Fruit fly (Drosophila melanogaster): ENCODE data around the gene KrT95D.

Gene KrT95D

dm6 chr3R:24051459-24052165, 20.0 kb upstream of the KrT95D start (continued):
- TF ChIP-seq CG6163 (GFP tag; IDR thresholded peaks at IDR 0.05) (peak; percentile 52; the same call in 2 of the 3 replicates), Eip78C (GFP tag) (no peak), Sox14 (GFP tag; optimal IDR thresholded peaks at IDR 0.05) (no peak), svp (GFP tag) (peak; percentile 88), Hr38 (GFP tag; optimal IDR thresholded peaks at IDR 0.05) (no peak), CG1621 (tag; optimal IDR thresholded peaks at IDR 0.05) (no peak), CG3919 (GFP tag; optimal IDR thresholded peaks at IDR 0.05) (no peak), CG8119 (GFP tag; IDR thresholded peaks at IDR 0.05) (0 out of 3 replicates have a peak, but pooled peaks have one; percentile 21), vri (GFP tag; optimal IDR thresholded peaks at IDR 0.05) (peak; percentile 22), CG6808 (GFP tag; optimal IDR thresholded peaks at IDR 0.05) (peak; percentile 65), spab (GFP tag; optimal IDR thresholded peaks at IDR 0.05) (no peak), CG10631 (GFP tag; optimal IDR thresholded peaks at IDR 0.05) (no peak), CG15336 (GFP tag; IDR thresholded peaks at IDR 0.05) (no peak), Ets21C (GFP tag; optimal IDR thresholded peaks at IDR 0.05) (no peak), CG6276 (GFP tag; optimal IDR thresholded peaks at IDR 0.05) (no peak), OdsH (GFP tag; optimal IDR thresholded peaks at IDR 0.05) (no peak), Ets96B (tag; optimal IDR thresholded peaks at IDR 0.05) (no peak), cyc (GFP tag; optimal IDR thresholded peaks at IDR 0.05) (no peak), CG34406 (GFP tag; optimal IDR thresholded peaks at IDR 0.05) (no peak), Hr4 (GFP tag; optimal IDR thresholded peaks at IDR 0.05) (no peak), esn (GFP tag; optimal IDR thresholded peaks at IDR 0.05) (no peak), CG11762 (GFP tag; optimal IDR thresholded peaks at IDR 0.05; ENCODE audit: insufficient read depth) (no peak), dac (GFP tag; optimal IDR thresholded peaks at IDR 0.05) (no peak), ss (GFP tag; optimal IDR thresholded peaks at IDR 0.05) (peak in 1 of 2 experiments; percentile 47)

- TF ChIP-seq CG31627 (GFP tag; optimal IDR thresholded peaks at IDR 0.05) (peak; percentile 15), CG4318 (GFP tag; optimal IDR thresholded peaks at IDR 0.05) (no peak), CG9139 (GFP tag; optimal IDR thresholded peaks at IDR 0.05) (no peak), CG8319 (GFP tag; optimal IDR thresholded peaks at IDR 0.05) (no peak), CG6854 (GFP tag; optimal IDR thresholded peaks at IDR 0.05) (no peak), net (GFP tag; optimal IDR thresholded peaks at IDR 0.05) (no peak), fd59A (GFP tag; optimal IDR thresholded peaks at IDR 0.05) (no peak), salr (GFP tag; optimal IDR thresholded peaks at IDR 0.05) (no peak), Ets21C (GFP tag; optimal IDR thresholded peaks at IDR 0.05) (no peak), CG6163 (GFP tag; IDR thresholded peaks at IDR 0.05) (0 out of 3 replicates have a peak, but pooled peaks have one; percentile 38), Ets96B (tag; optimal IDR thresholded peaks at IDR 0.05) (no peak), svp (GFP tag) (no peak), Smox (GFP tag; optimal IDR thresholded peaks at IDR 0.05) (no peak), Hr38 (GFP tag; optimal IDR thresholded peaks at IDR 0.05) (no peak), Lpt (GFP tag; optimal IDR thresholded peaks at IDR 0.05) (no peak), Eip75B (GFP tag; optimal IDR thresholded peaks at IDR 0.05) (peak; percentile 11), Sox14 (GFP tag; optimal IDR thresholded peaks at IDR 0.05) (peak; percentile 32), acj6 (GFP tag; optimal IDR thresholded peaks at IDR 0.05) (no peak), Sox15 (GFP tag; optimal IDR thresholded peaks at IDR 0.05) (no peak), achi (GFP tag; optimal IDR thresholded peaks at IDR 0.05) (peak; percentile 7), Met (GFP tag; optimal IDR thresholded peaks at IDR 0.05) (no peak), CG7368 (GFP tag; optimal IDR thresholded peaks at IDR 0.05) (no peak), CG11762 (GFP tag; optimal IDR thresholded peaks at IDR 0.05; ENCODE audit: insufficient read depth) (no peak), CG8119 (GFP tag; IDR thresholded peaks at IDR 0.05) (no peak), Hr4 (GFP tag; optimal IDR thresholded peaks at IDR 0.05) (no peak), fd85E (GFP tag; optimal IDR thresholded peaks at IDR 0.05) (no peak), eg (GFP tag; IDR thresholded peaks at IDR 0.05) (no peak), Sox102F (GFP tag; optimal IDR thresholded peaks at IDR 0.05) (no peak), CG8632 (GFP tag; optimal IDR thresholded peaks at IDR 0.05) (no peak), CG11902 (GFP tag; optimal IDR thresholded peaks at IDR 0.05) (no peak), CG3032 (tag; optimal IDR thresholded peaks at IDR 0.05) (no peak), OdsH (GFP tag; optimal IDR thresholded peaks at IDR 0.05) (no peak), pdm3 (GFP tag; optimal IDR thresholded peaks at IDR 0.05) (no peak), CG16779 (tag; optimal IDR thresholded peaks at IDR 0.05) (no peak)
Measured at dm6 chr3R:24050690-24051440, 19.2 kb upstream of the KrT95D start, which contains the start of the genes Atg6 and Pisd. Gene Atg6 (minus strand): TSS chr3R:24050782. Gene Pisd (plus strand): TSS chr3R:24050783.

Measured in whole organism, prepupa.